Fruit fly (Drosophila melanogaster): ENCODE data around the gene CycY.

CycY gene

dm6 chr2L:11834308-11834707, 20.7 kb upstream of the CycY start, which contains the start of gene CG45012:
Gene CG45012, plus strand, starts transcription at chr2L:11834608.
- TF ChIP-seq psq (optimal IDR thresholded peaks at IDR 0.05) (no peak), h (optimal IDR thresholded peaks at IDR 0.05) (no peak), Sin3A (optimal IDR thresholded peaks at IDR 0.05) (no peak), Myc (optimal IDR thresholded peaks at IDR 0.05) (no peak), ttk (optimal IDR thresholded peaks at IDR 0.05) (no peak), insv (optimal IDR thresholded peaks at IDR 0.05) (no peak)

DNA sequence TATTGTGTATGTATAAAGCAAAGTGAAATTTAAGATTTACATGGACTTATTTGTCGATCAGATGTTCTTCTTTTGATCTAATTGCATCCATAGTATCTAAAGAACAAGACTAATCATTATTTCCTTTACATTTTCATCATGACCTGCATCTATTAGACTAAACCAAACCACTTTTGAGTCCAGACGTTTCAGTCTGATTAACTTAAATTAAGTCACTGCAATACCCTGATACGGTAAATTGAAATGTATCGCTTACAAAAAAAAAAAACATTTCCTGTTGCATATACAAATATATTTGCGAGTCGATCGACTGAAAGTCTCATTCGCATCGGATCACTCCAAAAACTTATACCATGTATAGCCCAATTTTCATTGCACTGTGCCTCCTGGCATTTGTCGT, 20.2 kb upstream of the CycY start, which contains the start of gene CG45011:
Gene CG45011, plus strand, starts transcription at position 301 of the 400 bp plus-strand sequence.
- TF ChIP-seq insv (optimal IDR thresholded peaks at IDR 0.05) (no peak), ttk (optimal IDR thresholded peaks at IDR 0.05) (no peak), Sin3A (optimal IDR thresholded peaks at IDR 0.05) (no peak), psq (optimal IDR thresholded peaks at IDR 0.05) (no peak), h (optimal IDR thresholded peaks at IDR 0.05) (no peak)

DNA sequence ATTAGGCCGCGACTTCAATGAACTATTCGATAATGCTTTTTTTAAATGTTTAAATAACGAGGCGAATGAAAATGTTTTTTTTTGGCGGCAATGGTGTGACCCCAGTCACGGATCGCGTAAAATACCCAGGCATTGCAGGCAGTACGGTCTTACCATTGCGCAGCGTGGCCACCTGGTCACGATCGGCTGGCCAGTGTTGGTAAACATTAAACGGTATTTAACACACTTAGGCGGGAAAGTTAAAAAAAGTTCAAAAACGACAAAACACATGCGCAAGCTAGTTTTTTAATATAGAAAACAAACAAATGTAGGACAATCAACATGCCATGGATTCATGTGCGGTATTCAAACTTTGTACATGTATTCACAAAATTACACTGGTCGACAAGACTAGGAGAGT, 15.7 kb upstream of the CycY start, which contains the start of gene esc:
Gene esc, minus strand, starts transcription at position 129 of the 400 bp plus-strand sequence.
- no peak for TF ChIP-seq Myc (optimal IDR thresholded peaks at IDR 0.05)
- no peak for TF ChIP-seq insv (optimal IDR thresholded peaks at IDR 0.05)
- TF ChIP-seq Sin3A (optimal IDR thresholded peaks at IDR 0.05), result no peak
- no peak for TF ChIP-seq psq (optimal IDR thresholded peaks at IDR 0.05)
- no peak for TF ChIP-seq ttk (optimal IDR thresholded peaks at IDR 0.05)
- TF ChIP-seq h (optimal IDR thresholded peaks at IDR 0.05), result no peak

dm6 chr2L:11823470-11824162, 10.0 kb upstream of the CycY start:
- TF ChIP-seq Sin3A (optimal IDR thresholded peaks at IDR 0.05) (no peak), h (optimal IDR thresholded peaks at IDR 0.05) (no peak), ttk (optimal IDR thresholded peaks at IDR 0.05) (no peak), insv (optimal IDR thresholded peaks at IDR 0.05) (no peak), psq (optimal IDR thresholded peaks at IDR 0.05) (no peak), Myc (optimal IDR thresholded peaks at IDR 0.05) (no peak)

DNA sequence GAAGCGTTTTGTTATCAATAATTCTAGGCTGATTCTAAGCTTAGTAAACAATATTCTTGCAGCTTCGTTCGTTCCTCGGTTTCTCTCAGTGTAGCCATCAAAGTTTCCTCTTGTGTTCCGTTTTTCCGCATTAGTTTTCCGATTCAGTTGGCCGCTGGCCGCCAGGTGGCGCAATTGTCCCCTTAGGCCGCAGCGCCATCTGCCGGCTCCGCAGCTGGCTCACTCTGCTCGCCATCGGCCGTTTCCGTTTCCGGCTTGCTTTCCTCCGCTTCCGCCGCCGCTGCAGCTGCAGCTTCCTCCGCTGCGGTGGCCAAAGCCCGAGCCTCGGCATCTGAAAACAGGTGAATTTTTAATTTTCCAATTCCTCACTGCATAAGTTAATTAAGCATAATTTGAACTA, 2.8 kb upstream of the CycY start:
- no peak for TF ChIP-seq ttk (optimal IDR thresholded peaks at IDR 0.05)
- peak; percentile 47 for TF ChIP-seq h (optimal IDR thresholded peaks at IDR 0.05)

DNA sequence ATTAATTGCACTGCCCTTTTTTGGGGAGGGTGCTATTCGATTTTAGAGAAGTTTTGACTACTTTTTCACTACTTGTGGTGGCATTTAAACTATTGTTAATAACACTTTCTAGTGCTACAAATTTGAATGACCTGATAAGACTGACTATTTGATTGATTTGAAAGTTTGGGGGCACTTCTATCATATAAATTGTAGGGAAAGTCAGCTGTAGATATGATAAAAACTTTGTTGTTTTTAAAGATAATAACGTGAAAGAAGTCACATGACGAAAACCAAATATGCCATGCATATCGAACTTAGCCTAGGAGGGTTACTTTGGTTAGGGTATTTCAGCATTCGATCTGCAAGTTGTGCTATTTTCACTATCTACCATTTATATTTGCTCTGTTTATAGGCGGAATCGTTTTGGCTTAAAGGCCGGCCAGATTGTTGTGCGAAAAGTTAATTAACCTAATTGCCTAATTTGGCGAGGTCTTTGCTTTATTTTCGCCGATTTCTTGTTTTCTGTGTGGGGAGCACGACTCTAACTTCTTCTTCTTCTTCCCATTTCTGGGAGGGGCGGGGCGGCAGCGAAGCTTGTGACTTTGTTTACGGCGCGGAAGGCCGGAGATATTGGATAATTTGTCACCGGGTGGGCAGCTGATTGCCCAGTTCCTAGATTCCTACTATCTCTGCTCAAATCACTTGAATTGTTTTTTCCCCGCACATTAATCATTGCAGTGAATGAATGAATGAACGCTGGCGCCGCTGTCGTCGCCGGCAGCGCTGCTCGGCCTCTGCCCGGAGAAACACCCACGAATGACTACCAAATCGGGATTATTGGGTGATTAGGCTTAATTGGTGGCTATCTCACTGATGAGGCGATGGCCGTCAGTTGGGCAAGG, 557 bp downstream of the CycY start:
- TF ChIP-seq h (optimal IDR thresholded peaks at IDR 0.05), result no peak
- TF ChIP-seq insv (optimal IDR thresholded peaks at IDR 0.05), result no peak
- no peak for TF ChIP-seq ttk (optimal IDR thresholded peaks at IDR 0.05)
- TF ChIP-seq Sin3A (optimal IDR thresholded peaks at IDR 0.05), result no peak
- TF ChIP-seq psq (optimal IDR thresholded peaks at IDR 0.05), result no peak
- no peak for TF ChIP-seq Myc (optimal IDR thresholded peaks at IDR 0.05)

- no peak for TF ChIP-seq insv (optimal IDR thresholded peaks at IDR 0.05)
- TF ChIP-seq Sin3A (optimal IDR thresholded peaks at IDR 0.05), result no peak
- no peak for TF ChIP-seq h (optimal IDR thresholded peaks at IDR 0.05)
- TF ChIP-seq psq (optimal IDR thresholded peaks at IDR 0.05), result no peak
- TF ChIP-seq Myc (optimal IDR thresholded peaks at IDR 0.05), result no peak
- TF ChIP-seq ttk (optimal IDR thresholded peaks at IDR 0.05), result no peak
Observed at dm6 chr2L:11809823-11810222, 3.8 kb downstream of the CycY start.

- TF ChIP-seq insv (optimal IDR thresholded peaks at IDR 0.05) (no peak), h (optimal IDR thresholded peaks at IDR 0.05) (no peak), psq (optimal IDR thresholded peaks at IDR 0.05) (no peak), Sin3A (optimal IDR thresholded peaks at IDR 0.05) (no peak), Myc (optimal IDR thresholded peaks at IDR 0.05) (no peak), ttk (optimal IDR thresholded peaks at IDR 0.05) (no peak)
Observed at dm6 chr2L:11808702-11809583, 4.6 kb downstream of the CycY start, which contains the start of gene crol. Gene crol, minus strand, starts transcription at chr2L:11809438.

- TF ChIP-seq Sin3A (optimal IDR thresholded peaks at IDR 0.05) (no peak), insv (optimal IDR thresholded peaks at IDR 0.05) (no peak), Myc (optimal IDR thresholded peaks at IDR 0.05) (no peak), ttk (optimal IDR thresholded peaks at IDR 0.05) (no peak), h (optimal IDR thresholded peaks at IDR 0.05) (no peak), psq (optimal IDR thresholded peaks at IDR 0.05) (no peak)
Observed at dm6 chr2L:11808327-11808701, 5.3 kb downstream of the CycY start.

DNA sequence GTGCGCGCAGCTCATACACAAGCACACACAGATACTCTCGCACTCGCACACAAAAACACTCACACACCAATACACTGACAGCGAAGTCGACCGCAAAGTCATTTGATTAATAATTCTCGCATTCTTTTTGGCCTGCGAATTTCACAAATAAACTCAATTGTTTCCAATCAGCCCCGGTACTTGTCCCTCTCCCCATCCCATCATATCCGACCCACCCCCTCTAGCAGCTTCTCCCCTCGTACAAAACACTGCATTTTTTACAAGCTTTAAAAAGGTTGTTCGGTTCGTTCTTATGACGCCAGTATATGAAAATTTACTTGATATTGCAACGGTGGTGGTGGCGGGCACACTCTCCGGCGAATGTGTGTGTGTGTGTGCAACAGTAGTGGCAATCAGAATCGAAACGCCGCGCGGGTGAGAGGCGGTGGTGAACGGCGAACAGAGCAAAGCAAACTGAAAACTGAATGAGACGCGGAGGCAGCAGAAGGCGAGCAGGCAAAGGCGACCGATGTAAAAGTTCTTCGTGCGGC, 5.8 kb downstream of the CycY start:
- no peak for TF ChIP-seq insv (optimal IDR thresholded peaks at IDR 0.05)
- peak; percentile 32 for TF ChIP-seq psq (optimal IDR thresholded peaks at IDR 0.05)
- no peak for TF ChIP-seq h (optimal IDR thresholded peaks at IDR 0.05)

Data from Kc167 (cell line).